Fruit fly (Drosophila melanogaster) whole organism, pupa: ENCODE results near the gene CG11714.

Experiments used
- CG13204 ChIP-seq: fragments of 200-800 bp; sonication (Bioruptor generic); optimal IDR thresholded peaks from 2 replicates; lab custom pipeline; 2018; ENCODE audit warnings: missing biosample characterization, mild to moderate bottlenecking, missing genetic modification characterization, moderate library complexity
- CG32121 ChIP-seq: fragments of 200-800 bp; sonication (Bioruptor generic); IDR thresholded peaks from 2 replicates; pipeline ENCODE4 v1.3.6; 2022; ENCODE audit warnings: missing biosample characterization, missing genetic modification characterization
- CG8301 ChIP-seq: fragments of 200-800 bp; sonication (Bioruptor generic); optimal IDR thresholded peaks from 2 replicates; lab custom pipeline; 2018; ENCODE audit warnings: missing biosample characterization, mild to moderate bottlenecking, missing genetic modification characterization
- CG9948 ChIP-seq: fragments of 200-800 bp; sonication (Bioruptor generic); optimal IDR thresholded peaks from 2 replicates; lab custom pipeline; 2018; ENCODE audit warnings: missing biosample characterization, mild to moderate bottlenecking, missing genetic modification characterization, moderate library complexity
- D1 ChIP-seq: fragments of 200-800 bp; sonication (Bioruptor generic); optimal IDR thresholded peaks from 2 replicates; lab custom pipeline; 2018; ENCODE audit warnings: missing biosample characterization, mild to moderate bottlenecking, missing genetic modification characterization, moderate library complexity
- gl ChIP-seq: fragments of 200-800 bp; sonication (Bioruptor generic); optimal IDR thresholded peaks from 2 replicates; lab custom pipeline; 2018; ENCODE audit warnings: missing biosample characterization, mild to moderate bottlenecking, missing genetic modification characterization

dm6 chr3L:11560885-11561284, 38.4 kb upstream of the CG11714 start:
- TF ChIP-seq CG9948 (tag; lab: Kevin White, UChicago), result no peak
- peak; percentile 60 for TF ChIP-seq CG13204
- TF ChIP-seq gl, result no peak
- TF ChIP-seq D1 (tag; lab: Kevin White, UChicago), result no peak
- TF ChIP-seq CG32121 (GFP tag; lab: Robert Waterston, UW), result no peak
- no peak for TF ChIP-seq CG8301
